Fruit fly (Drosophila melanogaster) whole organism, prepupa: Measurements from ENCODE around the gene VhaAC39-2.

Source experiments
- CG10631 ChIP-seq: fragments of 200-800 bp; sonication (Bioruptor generic); optimal IDR thresholded peaks from 2 replicates; lab custom pipeline; 2016; ENCODE audit warnings: missing biosample characterization, missing genetic modification characterization
- CG11294 ChIP-seq: fragments of 200-800 bp; sonication (Bioruptor generic); IDR thresholded peaks from 2 replicates; pipeline ENCODE4 v1.3.6; 2022; ENCODE audit warnings: missing biosample characterization, missing genetic modification characterization
- CG11902 ChIP-seq: fragments of 200-800 bp; sonication (Bioruptor generic); optimal IDR thresholded peaks from 3 replicates; lab custom pipeline; 2016; ENCODE audit warnings: missing biosample characterization, missing genetic modification characterization
- CG15336 ChIP-seq: fragments of 200-800 bp; sonication (Bioruptor generic); IDR thresholded peaks from 2 replicates; pipeline ENCODE4 v1.3.6; 2022; ENCODE audit warnings: missing biosample characterization, missing genetic modification characterization
- CG1621 ChIP-seq: fragments of 200-800 bp; sonication (Bioruptor generic); optimal IDR thresholded peaks from 3 replicates; lab custom pipeline; 2018; ENCODE audit warnings: missing biosample characterization, mild to moderate bottlenecking, missing genetic modification characterization
- CG16779 ChIP-seq: fragments of 200-800 bp; sonication (Bioruptor generic); optimal IDR thresholded peaks from 3 replicates; lab custom pipeline; 2017; ENCODE audit warnings: missing biosample characterization, mild to moderate bottlenecking, missing genetic modification characterization
- CG31627 ChIP-seq: fragments of 200-800 bp; sonication (Bioruptor generic); optimal IDR thresholded peaks from 3 replicates; lab custom pipeline; 2016; ENCODE audit warnings: missing biosample characterization, missing genetic modification characterization
- CG32006 ChIP-seq: fragments of 200-800 bp; sonication (Bioruptor generic); optimal IDR thresholded peaks from 3 replicates; lab custom pipeline; 2017; ENCODE audit warnings: missing biosample characterization, mild to moderate bottlenecking, missing genetic modification characterization
- CG34406 ChIP-seq: fragments of 200-800 bp; sonication (Bioruptor generic); optimal IDR thresholded peaks from 3 replicates; lab custom pipeline; 2016; ENCODE audit warnings: missing biosample characterization, missing genetic modification characterization
- CG3919 ChIP-seq: fragments of 200-800 bp; sonication (Bioruptor generic); optimal IDR thresholded peaks from 3 replicates; lab custom pipeline; 2016; ENCODE audit warnings: missing biosample characterization, missing genetic modification characterization
- CG6163 ChIP-seq: fragments of 200-800 bp; sonication (Bioruptor generic); IDR thresholded peaks from 3 replicates; pipeline ENCODE4 v1.3.6; 2022; ENCODE audit warnings: missing biosample characterization, missing genetic modification characterization
- CG6276 ChIP-seq: fragments of 200-800 bp; sonication (Bioruptor generic); optimal IDR thresholded peaks from 2 replicates; lab custom pipeline; 2017; ENCODE audit warnings: missing biosample characterization, mild to moderate bottlenecking, missing genetic modification characterization
- CG6792 ChIP-seq: fragments of 200-800 bp; sonication (Bioruptor generic); optimal IDR thresholded peaks from 3 replicates; lab custom pipeline; 2016; ENCODE audit warnings: missing biosample characterization, missing genetic modification characterization
- CG6808 ChIP-seq: fragments of 200-800 bp; sonication (Bioruptor generic); optimal IDR thresholded peaks from 3 replicates; lab custom pipeline; 2017; ENCODE audit warnings: missing biosample characterization, missing genetic modification characterization, mild to moderate bottlenecking, moderate library complexity, missing genetic modification reagents
- CG6854 ChIP-seq: fragments of 200-800 bp; sonication (Bioruptor generic); optimal IDR thresholded peaks from 2 replicates; lab custom pipeline; 2017; ENCODE audit warnings: missing biosample characterization, mild to moderate bottlenecking, missing genetic modification characterization
- CG7368 ChIP-seq: fragments of 200-800 bp; sonication (Bioruptor generic); optimal IDR thresholded peaks from 3 replicates; lab custom pipeline; 2016; ENCODE audit warnings: missing biosample characterization, missing genetic modification characterization
- CG8632 ChIP-seq: fragments of 200-800 bp; sonication (Bioruptor generic); optimal IDR thresholded peaks from 3 replicates; lab custom pipeline; 2016; ENCODE audit warnings: missing biosample characterization, missing genetic modification characterization
- CG9139 ChIP-seq: fragments of 200-800 bp; sonication (Bioruptor generic); optimal IDR thresholded peaks from 3 replicates; lab custom pipeline; 2017; ENCODE audit warnings: missing biosample characterization, mild to moderate bottlenecking, missing genetic modification characterization
- Eip75B ChIP-seq: fragments of 200-800 bp; sonication (Bioruptor generic); optimal IDR thresholded peaks from 3 replicates; lab custom pipeline; 2016; ENCODE audit warnings: missing biosample characterization, missing genetic modification characterization
- Eip78C ChIP-seq: fragments of 200-800 bp; sonication (Bioruptor generic); peaks from one replicate; lab custom pipeline; 2016; ENCODE audit warnings: missing biosample characterization, missing genetic modification characterization
- Met ChIP-seq: fragments of 200-800 bp; sonication (Bioruptor generic); optimal IDR thresholded peaks from 3 replicates; lab custom pipeline; 2016; ENCODE audit warnings: missing biosample characterization, missing genetic modification characterization
- OdsH ChIP-seq: fragments of 200-800 bp; sonication (Bioruptor generic); optimal IDR thresholded peaks from 3 replicates; lab custom pipeline; 2016; ENCODE audit warnings: missing biosample characterization, missing genetic modification characterization
- Sox102F ChIP-seq: fragments of 200-800 bp; sonication (Bioruptor generic); optimal IDR thresholded peaks from 2 replicates; lab custom pipeline; 2016; ENCODE audit warnings: missing biosample characterization, mild to moderate bottlenecking, missing genetic modification characterization
- Sox14 ChIP-seq: fragments of 200-800 bp; sonication (Bioruptor generic); optimal IDR thresholded peaks from 3 replicates; lab custom pipeline; 2016; ENCODE audit warnings: missing biosample characterization, missing genetic modification characterization
- Sox15 ChIP-seq: fragments of 200-800 bp; sonication (Bioruptor generic); optimal IDR thresholded peaks from 3 replicates; lab custom pipeline; 2016; ENCODE audit warnings: missing biosample characterization, missing genetic modification characterization
- achi ChIP-seq: fragments of 200-800 bp; sonication (Bioruptor generic); optimal IDR thresholded peaks from 3 replicates; lab custom pipeline; 2016; ENCODE audit warnings: missing biosample characterization, missing genetic modification characterization
- acj6 ChIP-seq: fragments of 200-800 bp; sonication (Bioruptor generic); optimal IDR thresholded peaks from 3 replicates; lab custom pipeline; 2016; ENCODE audit warnings: missing biosample characterization, missing genetic modification characterization
- eg ChIP-seq: fragments of 200-800 bp; sonication (Bioruptor generic); IDR thresholded peaks from 3 replicates; pipeline ENCODE4 v1.3.6; 2022; ENCODE audit warnings: missing biosample characterization, missing genetic modification characterization
- esn ChIP-seq: fragments of 200-800 bp; sonication (Bioruptor generic); optimal IDR thresholded peaks from 2 replicates; lab custom pipeline; 2016; ENCODE audit warnings: missing biosample characterization, mild to moderate bottlenecking, missing genetic modification characterization, moderate library complexity
- fd59A ChIP-seq: fragments of 200-800 bp; sonication (Bioruptor generic); optimal IDR thresholded peaks from 2 replicates; lab custom pipeline; 2017; ENCODE audit warnings: missing biosample characterization, mild to moderate bottlenecking, missing genetic modification characterization, missing genetic modification reagents
- fd85E ChIP-seq: fragments of 200-800 bp; sonication (Bioruptor generic); optimal IDR thresholded peaks from 3 replicates; lab custom pipeline; 2016; ENCODE audit warnings: missing biosample characterization, missing genetic modification characterization
- fkh ChIP-seq: fragments of 200-800 bp; sonication (Bioruptor generic); optimal IDR thresholded peaks from 3 replicates; lab custom pipeline; 2017; ENCODE audit warnings: missing biosample characterization, mild to moderate bottlenecking, missing genetic modification characterization, moderate library complexity
- net ChIP-seq: fragments of 200-800 bp; sonication (Bioruptor generic); optimal IDR thresholded peaks from 3 replicates; lab custom pipeline; 2016; ENCODE audit warnings: missing biosample characterization, missing genetic modification characterization
- pdm3 ChIP-seq: fragments of 200-800 bp; sonication (Bioruptor generic); optimal IDR thresholded peaks from 3 replicates; lab custom pipeline; 2016; ENCODE audit warnings: missing biosample characterization, missing genetic modification characterization
- salr ChIP-seq, 2 experiments: fragments of 200-800 bp; sonication (Bioruptor generic); optimal IDR thresholded peaks; 3 replicates each; lab custom pipeline; 2016 to 2018; ENCODE audit warnings: missing biosample characterization in 2 of 2, missing genetic modification characterization in 2 of 2, mild to moderate bottlenecking in 1 of 2
- ss ChIP-seq, 2 experiments: fragments of 200-800 bp; sonication (Bioruptor generic); optimal IDR thresholded peaks; 2 replicates in 1 of 2; 3 replicates in 1 of 2; lab custom pipeline; 2017 to 2018; ENCODE audit warnings: mild to moderate bottlenecking in 2 of 2, missing biosample characterization in 2 of 2, missing genetic modification characterization in 2 of 2, moderate library complexity in 1 of 2
- svp ChIP-seq: fragments of 200-800 bp; sonication (Bioruptor generic); peaks from one replicate; lab custom pipeline; 2016; ENCODE audit warnings: missing biosample characterization, missing genetic modification characterization
- topi ChIP-seq: fragments of 200-800 bp; sonication (Bioruptor generic); optimal IDR thresholded peaks from 3 replicates; lab custom pipeline; 2016; ENCODE audit warnings: missing biosample characterization, missing genetic modification characterization
- vri ChIP-seq: fragments of 200-800 bp; sonication (Bioruptor generic); optimal IDR thresholded peaks from 3 replicates; lab custom pipeline; 2016; ENCODE audit warnings: missing biosample characterization, mild to moderate bottlenecking, missing genetic modification characterization

The VhaAC39-2 gene

DNA sequence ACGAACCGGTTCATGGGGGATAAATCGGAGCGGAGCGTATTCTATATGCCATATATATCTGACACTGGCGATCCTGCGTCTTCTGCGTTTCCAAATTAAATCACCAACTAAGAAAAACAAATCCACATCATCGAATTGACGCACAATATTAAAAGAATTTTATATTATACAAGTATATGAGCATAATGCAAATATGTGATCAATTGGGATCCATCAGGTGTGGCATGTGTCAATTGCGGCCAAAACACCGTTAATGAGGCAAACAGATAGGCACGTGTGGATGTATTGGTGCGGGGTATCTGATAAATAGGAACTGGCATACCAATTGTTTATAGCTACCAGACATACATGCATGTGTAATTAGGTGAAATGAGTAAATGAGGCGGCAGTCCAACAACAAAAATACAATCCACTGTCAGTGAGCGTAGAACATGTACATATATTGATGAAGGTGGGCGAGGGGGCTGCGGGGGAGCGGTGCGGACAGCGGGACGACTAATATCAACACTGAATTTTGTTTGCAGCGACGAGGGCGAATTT, 19.0 kb upstream of the VhaAC39-2 start:
- peak; percentile 81 for TF ChIP-seq fkh (GFP tag; lab: Kevin White, UChicago)
- TF ChIP-seq Eip78C (GFP tag; lab: Kevin White, UChicago) = peak; percentile 39
- no peak for TF ChIP-seq Eip75B (GFP tag; lab: Kevin White, UChicago)
- TF ChIP-seq svp (GFP tag; lab: Kevin White, UChicago) = peak; percentile 7
- TF ChIP-seq pdm3 (GFP tag; lab: Kevin White, UChicago) = no peak
- no peak for TF ChIP-seq CG1621 (tag; lab: Kevin White, UChicago)
- 0 out of 3 replicates have a peak, but pooled peaks have one; percentile 15 for TF ChIP-seq eg

DNA sequence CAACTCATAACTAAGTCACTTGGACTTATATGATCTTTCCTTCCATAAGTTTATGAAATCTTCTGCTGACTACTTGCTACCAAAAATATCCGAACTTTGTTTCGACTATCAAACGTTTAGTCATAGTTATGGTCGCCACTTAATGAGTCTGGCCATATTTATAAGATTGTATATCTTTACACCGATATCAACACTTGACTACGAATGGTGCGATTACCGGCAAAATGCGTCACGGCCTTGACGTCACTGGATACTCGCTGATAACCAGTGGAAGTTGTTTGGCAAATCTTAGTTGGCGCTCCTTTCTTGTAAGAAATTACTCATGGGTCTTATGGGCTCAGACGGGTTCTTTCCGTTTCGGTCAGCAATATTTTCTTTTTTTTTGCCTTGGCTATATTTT, 18.3 kb upstream of the VhaAC39-2 start:
- TF ChIP-seq Eip78C (GFP tag; lab: Kevin White, UChicago) = no peak
- TF ChIP-seq Sox14 (GFP tag; lab: Kevin White, UChicago) = no peak
- TF ChIP-seq CG32006 (GFP tag; lab: Kevin White, UChicago) = no peak
- TF ChIP-seq CG11294 (GFP tag; lab: Robert Waterston, UW) = no peak
- no peak for TF ChIP-seq achi (GFP tag; lab: Kevin White, UChicago)
- TF ChIP-seq CG31627 (GFP tag; lab: Kevin White, UChicago) = no peak
- no peak for TF ChIP-seq Sox102F (GFP tag; lab: Kevin White, UChicago)
- TF ChIP-seq CG11902 (GFP tag; lab: Kevin White, UChicago) = no peak
- no peak for TF ChIP-seq CG7368 (GFP tag; lab: Kevin White, UChicago)
- TF ChIP-seq CG15336 = no peak
- no peak for TF ChIP-seq CG9139 (GFP tag; lab: Kevin White, UChicago)

DNA sequence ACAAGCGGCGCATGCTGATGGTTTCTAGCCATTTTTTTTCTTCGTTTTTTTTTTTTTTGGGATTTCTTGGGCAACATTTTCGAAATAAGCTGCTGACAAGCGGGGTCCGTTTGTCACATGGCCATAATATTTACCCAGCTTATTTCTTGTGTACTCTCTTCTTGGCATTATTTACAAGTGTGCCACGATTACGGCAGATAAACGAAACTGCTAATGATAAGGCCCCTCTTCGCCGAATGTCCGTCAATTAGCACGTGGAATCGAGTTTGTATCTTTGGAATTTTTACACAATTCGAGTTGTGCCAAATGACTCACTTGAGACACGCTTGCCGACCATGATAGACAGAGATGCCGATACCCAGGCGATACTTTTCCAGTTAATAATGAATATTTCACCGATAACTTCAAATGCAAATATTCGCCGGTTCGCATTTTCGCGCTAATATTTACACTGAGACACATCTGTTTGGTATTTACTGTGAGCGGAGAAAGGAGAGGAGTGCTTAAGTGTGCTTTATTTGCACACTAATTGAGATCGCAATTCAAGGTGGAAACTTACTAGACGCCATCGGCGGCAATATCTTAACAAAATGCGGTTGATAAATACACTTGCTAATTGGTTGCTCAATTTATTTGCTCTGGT, 17.4 kb upstream of the VhaAC39-2 start:
- peak; percentile 34 for TF ChIP-seq CG6854 (GFP tag; lab: Kevin White, UChicago)
- TF ChIP-seq fd59A (GFP tag; lab: Kevin White, UChicago) = peak; percentile 4
- no peak for TF ChIP-seq CG11294 (GFP tag; lab: Robert Waterston, UW)
- peak in 1 of 2 experiments; percentile 44 for TF ChIP-seq ss (GFP tag; optimal IDR thresholded peaks at IDR 0.05; lab: Kevin White, UChicago)
- TF ChIP-seq achi (GFP tag; lab: Kevin White, UChicago) = peak; percentile 8
- peak; percentile 20 for TF ChIP-seq acj6
- TF ChIP-seq Sox15 (GFP tag; lab: Kevin White, UChicago) = no peak
- TF ChIP-seq net (GFP tag; lab: Kevin White, UChicago) = peak; percentile 62
- peak; percentile 95 for TF ChIP-seq fkh (GFP tag; lab: Kevin White, UChicago)
- peak; percentile 9 for TF ChIP-seq topi (GFP tag; lab: Kevin White, UChicago)
- TF ChIP-seq CG34406 (GFP tag; lab: Kevin White, UChicago) = peak; percentile 19
- 0 out of 3 replicates have a peak, but pooled peaks have one; percentile 34 for TF ChIP-seq eg
- TF ChIP-seq Eip75B (GFP tag; lab: Kevin White, UChicago) = peak; percentile 17
- TF ChIP-seq Met (GFP tag; lab: Kevin White, UChicago) = peak; percentile 29
- no peak for TF ChIP-seq CG15336
- no peak for TF ChIP-seq CG7368 (GFP tag; lab: Kevin White, UChicago)
- TF ChIP-seq vri = peak; percentile 24
- TF ChIP-seq CG6808 = peak; percentile 23
- peak; percentile 32 for TF ChIP-seq CG6792 (GFP tag; lab: Kevin White, UChicago)
- peak; percentile 60 for TF ChIP-seq Sox102F (GFP tag; lab: Kevin White, UChicago)
- peak; percentile 10 for TF ChIP-seq CG9139 (GFP tag; lab: Kevin White, UChicago)
- TF ChIP-seq Sox14 (GFP tag; lab: Kevin White, UChicago) = no peak
- TF ChIP-seq CG3919 (GFP tag; lab: Kevin White, UChicago) = peak; percentile 23
- peak; percentile 21 for TF ChIP-seq CG8632 (GFP tag; lab: Kevin White, UChicago)
- no peak for TF ChIP-seq salr (GFP tag; optimal IDR thresholded peaks at IDR 0.05; lab: Kevin White, UChicago)
- TF ChIP-seq esn (GFP tag; lab: Kevin White, UChicago) = peak; percentile 31
- TF ChIP-seq fd85E = peak; percentile 16
- TF ChIP-seq CG6276 (GFP tag; lab: Kevin White, UChicago) = no peak
- peak; percentile 54; the same call in 2 of the 3 replicates for TF ChIP-seq CG6163 (GFP tag; lab: Robert Waterston, UW)
- peak; percentile 22 for TF ChIP-seq CG10631
- TF ChIP-seq OdsH (GFP tag; lab: Kevin White, UChicago) = peak; percentile 23
- TF ChIP-seq Eip78C (GFP tag; lab: Kevin White, UChicago) = peak; percentile 86
- no peak for TF ChIP-seq CG16779
